Fruit fly (Drosophila melanogaster): ENCODE results near the gene CG31909.

Gene CG31909

DNA sequence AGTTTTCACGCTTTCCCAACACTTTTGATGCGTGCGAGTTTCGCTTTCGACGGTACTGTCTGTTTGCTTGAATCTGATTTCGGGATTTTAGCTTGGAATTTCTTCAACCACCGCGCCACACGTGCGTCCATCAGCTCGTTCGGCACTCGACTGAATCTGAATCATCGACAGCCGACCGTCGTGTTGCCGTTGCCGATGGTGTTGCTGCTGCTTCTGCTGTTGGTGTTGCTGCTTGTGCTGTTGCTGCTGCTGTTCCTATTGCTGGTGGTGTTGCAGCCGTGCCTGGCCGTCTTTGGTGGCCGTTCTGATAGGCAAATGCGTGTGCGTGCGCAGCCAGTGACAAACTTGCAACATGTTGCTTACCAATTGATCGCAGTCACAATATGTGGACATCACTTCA, 19.7 kb downstream of the CG31909 start, which contains the start of gene Wnt4 (continued):
- peak; percentile 22 for TF ChIP-seq jing (GFP tag; optimal IDR thresholded peaks at IDR 0.05)
- peak; percentile 79; the same call in 2 of the 3 replicates for TF ChIP-seq CG2199 (GFP tag; IDR thresholded peaks at IDR 0.05)
- TF ChIP-seq ewg (GFP tag; optimal IDR thresholded peaks at IDR 0.05) = peak; percentile 33
- no peak for TF ChIP-seq pan (optimal IDR thresholded peaks at IDR 0.05)
- peak in 1 of 2 experiments; percentile 15 for TF ChIP-seq pan (GFP tag; optimal IDR thresholded peaks at IDR 0.05 in 1 of 2, IDR thresholded peaks at IDR 0.05 in 1 of 2)
- TF ChIP-seq oc (tag; optimal IDR thresholded peaks at IDR 0.05) = peak; percentile 11
- TF ChIP-seq Antp (GFP tag; optimal IDR thresholded peaks at IDR 0.05) = no peak
- TF ChIP-seq wor (GFP tag; IDR thresholded peaks at IDR 0.05) = no peak
- peak; percentile 7 for TF ChIP-seq scrt (GFP tag; optimal IDR thresholded peaks at IDR 0.05)
- no peak for TF ChIP-seq tin (GFP tag; optimal IDR thresholded peaks at IDR 0.05)
- no peak for TF ChIP-seq fd3F (GFP tag; optimal IDR thresholded peaks at IDR 0.05)
- no peak for TF ChIP-seq Lim3 (GFP tag; IDR thresholded peaks at IDR 0.05)
- TF ChIP-seq nau (GFP tag; optimal IDR thresholded peaks at IDR 0.05) = no peak
- no peak for TF ChIP-seq gcm (GFP tag; optimal IDR thresholded peaks at IDR 0.05)
- 0 out of 2 replicates have a peak, but pooled peaks have one; percentile 41 for TF ChIP-seq tna (GFP tag; IDR thresholded peaks at IDR 0.05; ENCODE audit: partially characterized antibody)
- no peak for TF ChIP-seq CG15601 (tag; optimal IDR thresholded peaks at IDR 0.05)
- no peak for TF ChIP-seq emc (GFP tag; optimal IDR thresholded peaks at IDR 0.05)
- peak; percentile 67; the same call in 2 of the 3 replicates for TF ChIP-seq zen2 (GFP tag; IDR thresholded peaks at IDR 0.05; ENCODE audit: partially characterized antibody)
- no peak for TF ChIP-seq tup (GFP tag; optimal IDR thresholded peaks at IDR 0.05)
- no peak for TF ChIP-seq bsh (GFP tag; optimal IDR thresholded peaks at IDR 0.05)
- TF ChIP-seq CG11723 (GFP tag; optimal IDR thresholded peaks at IDR 0.05) = no peak
- no peak for TF ChIP-seq D (optimal IDR thresholded peaks at IDR 0.05)
- TF ChIP-seq D (GFP tag; optimal IDR thresholded peaks at IDR 0.05) = no peak
- no peak for TF ChIP-seq CG2116 (GFP tag; optimal IDR thresholded peaks at IDR 0.05)
- no peak for TF ChIP-seq pzg (GFP tag; optimal IDR thresholded peaks at IDR 0.05)
- no peak for TF ChIP-seq cato (GFP tag; optimal IDR thresholded peaks at IDR 0.05; ENCODE audit: borderline replicate concordance)
- TF ChIP-seq CG7839 (tag; optimal IDR thresholded peaks at IDR 0.05) = no peak
- 0 out of 3 replicates have a peak, but pooled peaks have one; percentile 5 for TF ChIP-seq CG14860 (GFP tag; IDR thresholded peaks at IDR 0.05; ENCODE audit: partially characterized antibody)
- peak; percentile 20 for TF ChIP-seq CG12071 (GFP tag; optimal IDR thresholded peaks at IDR 0.05)
- TF ChIP-seq ham (GFP tag; IDR thresholded peaks at IDR 0.05) = no peak
- TF ChIP-seq kni (GFP tag; optimal IDR thresholded peaks at IDR 0.05) = peak; percentile 14
- TF ChIP-seq CG4404 (GFP tag; IDR thresholded peaks at IDR 0.05) = no peak
- no peak for TF ChIP-seq CrebB (tag; optimal IDR thresholded peaks at IDR 0.05)
- TF ChIP-seq CG8089 (GFP tag; optimal IDR thresholded peaks at IDR 0.05) = peak; percentile 23
- no peak for TF ChIP-seq caup (GFP tag; optimal IDR thresholded peaks at IDR 0.05; ENCODE audit: severe bottlenecking)
- TF ChIP-seq CG42726 (GFP tag; IDR thresholded peaks at IDR 0.05; ENCODE audit: partially characterized antibody) = 0 out of 2 replicates have a peak, but pooled peaks have one; percentile 37
- 0 out of 2 replicates have a peak, but pooled peaks have one; percentile 12 for TF ChIP-seq E2f2 (GFP tag; IDR thresholded peaks at IDR 0.05)
- no peak for TF ChIP-seq da (GFP tag; optimal IDR thresholded peaks at IDR 0.05)
- TF ChIP-seq tio (GFP tag; optimal IDR thresholded peaks at IDR 0.05) = no peak
- no peak for TF ChIP-seq CG14050 (GFP tag; IDR thresholded peaks at IDR 0.05)
- no peak for TF ChIP-seq nom (GFP tag; optimal IDR thresholded peaks at IDR 0.05)
- TF ChIP-seq chm (GFP tag; IDR thresholded peaks at IDR 0.05) = peak; percentile 65
- no peak for TF ChIP-seq CG1024 (GFP tag; IDR thresholded peaks at IDR 0.05)
- peak; percentile 6 for TF ChIP-seq CG12391 (tag; optimal IDR thresholded peaks at IDR 0.05)
- 0 out of 3 replicates have a peak, but pooled peaks have one; percentile 29 for TF ChIP-seq otp (GFP tag; IDR thresholded peaks at IDR 0.05)
- 0 out of 4 replicates have a peak, but pooled peaks have one; percentile 23 for TF ChIP-seq Dll (GFP tag; IDR thresholded peaks at IDR 0.05; ENCODE audit: partially characterized antibody)
- TF ChIP-seq ci (GFP tag; IDR thresholded peaks at IDR 0.05) = peak; percentile 79
- TF ChIP-seq CG3995 (GFP tag; optimal IDR thresholded peaks at IDR 0.05) = no peak
- no peak for TF ChIP-seq CG7372 (GFP tag; IDR thresholded peaks at IDR 0.05)
- peak; percentile 27; the same call in 1 of the 3 replicates for TF ChIP-seq sr (GFP tag; IDR thresholded peaks at IDR 0.05)
